Worm (Caenorhabditis elegans) whole organism, L4/young adult: ENCODE data around the gene K02C4.5.

Experiments used
- W03F9.2 ChIP-seq: fragments of 150-350 bp; optimal IDR thresholded peaks from 2 replicates; lab custom pipeline; 2014; ENCODE audit warnings: missing biosample characterization, missing genetic modification characterization
- him-1 ChIP-seq: sonication (generic microtip); optimal IDR thresholded peaks from 2 replicates; lab custom pipeline; 2016; ENCODE audit warnings: missing genotype, missing genetic modification reagents, missing genetic modification characterization, missing compliant biosample characterization

DNA sequence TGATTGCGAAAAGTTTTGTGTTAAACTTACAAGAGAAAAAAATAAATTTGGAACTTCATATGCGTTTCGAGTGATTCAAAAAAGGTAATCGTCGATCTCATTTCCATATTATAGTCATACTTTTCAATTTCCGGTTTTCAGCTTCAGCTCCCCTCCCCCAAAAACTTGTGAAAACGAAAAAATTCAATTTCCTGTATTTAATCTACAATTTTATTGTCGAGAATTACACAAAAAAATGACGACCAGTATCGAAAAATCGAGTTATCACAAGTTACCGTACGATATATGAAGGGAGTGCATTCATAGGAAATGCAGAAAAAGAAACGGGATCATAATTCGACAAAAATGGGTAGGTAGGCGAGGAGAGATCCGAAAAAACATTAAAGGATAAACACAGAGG lies 33.8 kb downstream of the K02C4.5 start, which contains the start of gene lron-4:
- no peak for TF ChIP-seq him-1
- TF ChIP-seq W03F9.2 (tag; lab: Kevin White, UChicago): no peak
